Fruit fly (Drosophila melanogaster) whole organism, embryonic: Measurements from ENCODE around the gene qm.

ENCODE experiments used
- Aef1 ChIP-seq: fragments of 200-800 bp; sonication (Bioruptor generic); IDR thresholded peaks from 3 replicates; pipeline ENCODE4 v1.3.6; 2022; ENCODE audit warnings: missing biosample characterization, missing genetic modification characterization
- Awh ChIP-seq: fragments of 200-800 bp; sonication (Bioruptor generic); IDR thresholded peaks from 2 replicates; pipeline ENCODE4, ENCODE4 v1.3.6; 2022; ENCODE audit warnings: missing biosample characterization, missing genetic modification characterization
- BtbVII ChIP-seq: fragments of 200-800 bp; sonication (Bioruptor generic); optimal IDR thresholded peaks from 3 replicates; lab custom pipeline; 2017; ENCODE audit warnings: missing biosample characterization, mild to moderate bottlenecking, missing genetic modification characterization
- CG10209 ChIP-seq: fragments of 200-800 bp; sonication (Bioruptor generic); optimal IDR thresholded peaks from 3 replicates; lab custom pipeline; 2017; ENCODE audit warnings: missing biosample characterization, mild to moderate bottlenecking, missing genetic modification characterization, missing genetic modification reagents
- CG10274 ChIP-seq: fragments of 200-800 bp; sonication (Bioruptor generic); optimal IDR thresholded peaks from 3 replicates; lab custom pipeline; 2017; ENCODE audit warnings: missing biosample characterization, mild to moderate bottlenecking, missing genetic modification characterization
- CG10321 ChIP-seq: fragments of 200-800 bp; sonication (Bioruptor generic); IDR thresholded peaks from 2 replicates; pipeline ENCODE4 v1.3.6; 2022; ENCODE audit warnings: missing biosample characterization, missing genetic modification characterization
- CG10366 ChIP-seq: fragments of 200-800 bp; sonication (Bioruptor generic); IDR thresholded peaks from 2 replicates; pipeline ENCODE4 v1.3.6; 2022; ENCODE audit warnings: missing biosample characterization, missing genetic modification characterization
- CG10431 ChIP-seq: fragments of 200-800 bp; sonication (Bioruptor generic); optimal IDR thresholded peaks from 3 replicates; lab custom pipeline; 2018; ENCODE audit warnings: missing biosample characterization, mild to moderate bottlenecking, missing genetic modification characterization
- CG11504 ChIP-seq: fragments of 200-800 bp; sonication (Bioruptor generic); optimal IDR thresholded peaks from 3 replicates; lab custom pipeline; 2019; ENCODE audit warnings: missing biosample characterization, mild to moderate bottlenecking, missing genetic modification characterization, moderate library complexity
- CG1233 ChIP-seq: fragments of 200-800 bp; sonication (Bioruptor generic); optimal IDR thresholded peaks from 4 replicates; lab custom pipeline; 2018; ENCODE audit warnings: missing biosample characterization, mild to moderate bottlenecking, missing genetic modification characterization
- CG12744 ChIP-seq: fragments of 200-800 bp; sonication (Bioruptor generic); optimal IDR thresholded peaks from 2 replicates; lab custom pipeline; 2016; ENCODE audit warnings: missing biosample characterization, missing genetic modification characterization
- CG12769 ChIP-seq: fragments of 200-800 bp; sonication (Bioruptor generic); optimal IDR thresholded peaks from 2 replicates; lab custom pipeline; 2019; ENCODE audit warnings: missing biosample characterization, mild to moderate bottlenecking, missing genetic modification characterization, moderate library complexity
- CG14050 ChIP-seq: fragments of 200-800 bp; sonication (Bioruptor generic); IDR thresholded peaks from 3 replicates; pipeline ENCODE4 v1.3.6; 2022; ENCODE audit warnings: missing biosample characterization, missing genetic modification characterization
- CG14965 ChIP-seq: fragments of 200-800 bp; sonication (Bioruptor generic); optimal IDR thresholded peaks from 2 replicates; lab custom pipeline; 2016; ENCODE audit warnings: missing biosample characterization, missing genetic modification characterization, borderline replicate concordance
- CG15011 ChIP-seq: fragments of 200-800 bp; sonication (Bioruptor generic); optimal IDR thresholded peaks from 3 replicates; lab custom pipeline; 2018; ENCODE audit warnings: missing biosample characterization, mild to moderate bottlenecking, missing genetic modification characterization
- CG16779 ChIP-seq: fragments of 200-800 bp; sonication (Bioruptor generic); IDR thresholded peaks from 2 replicates; pipeline ENCODE4 v1.3.6; 2022; ENCODE audit warnings: missing biosample characterization, missing genetic modification characterization
- CG2678 ChIP-seq: fragments of 200-800 bp; sonication (Bioruptor generic); optimal IDR thresholded peaks from 3 replicates; lab custom pipeline; 2019; ENCODE audit warnings: missing biosample characterization, mild to moderate bottlenecking, missing genetic modification characterization, moderate library complexity
- CG2712 ChIP-seq: fragments of 200-800 bp; optimal IDR thresholded peaks from 3 replicates; lab custom pipeline; 2019; ENCODE audit warnings: missing biosample characterization, mild to moderate bottlenecking, missing genetic modification characterization, moderate library complexity
- CG32767 ChIP-seq: fragments of 200-800 bp; sonication (Bioruptor generic); IDR thresholded peaks from 2 replicates; pipeline ENCODE4 v1.3.6; 2022; ENCODE audit warnings: missing biosample characterization, missing genetic modification characterization
- CG33213 ChIP-seq: fragments of 200-800 bp; sonication (Bioruptor generic); optimal IDR thresholded peaks from 3 replicates; lab custom pipeline; 2016; ENCODE audit warnings: missing biosample characterization, missing genetic modification characterization
- CG4707 ChIP-seq: fragments of 200-800 bp; sonication (Bioruptor generic); optimal IDR thresholded peaks from 2 replicates; lab custom pipeline; 2018; ENCODE audit warnings: missing biosample characterization, mild to moderate bottlenecking, missing genetic modification characterization, moderate library complexity
- CG6654 ChIP-seq: fragments of 200-800 bp; sonication (Bioruptor generic); optimal IDR thresholded peaks from 2 replicates; lab custom pipeline; 2017; ENCODE audit warnings: missing biosample characterization, mild to moderate bottlenecking, missing genetic modification characterization
- ERR ChIP-seq: fragments of 200-800 bp; sonication (Bioruptor generic); optimal IDR thresholded peaks from 2 replicates; lab custom pipeline; 2016; ENCODE audit warnings: missing biosample characterization, missing genetic modification characterization
- Eip74EF ChIP-seq, 2 experiments: fragments of 200-800 bp in 1 of 2; fragments of >200 bp in 1 of 2; sonication (Bioruptor generic) in 1 of 2; optimal IDR thresholded peaks; 2 replicates each; lab custom pipeline; 2017 to 2019; ENCODE audit warnings: missing biosample characterization in 2 of 2, missing genetic modification characterization in 2 of 2, mild to moderate bottlenecking in 1 of 2, moderate library complexity in 1 of 2
- HLH3B ChIP-seq: fragments of 200-800 bp; sonication (Bioruptor generic); IDR thresholded peaks from 2 replicates; pipeline ENCODE4 v1.3.6; 2022; ENCODE audit warnings: missing biosample characterization, missing genetic modification characterization
- Hr78 ChIP-seq, 2 experiments: fragments of 200-800 bp in 1 of 2; fragments of >200 bp in 1 of 2; sonication (Bioruptor generic) in 1 of 2; optimal IDR thresholded peaks; 2 replicates each; lab custom pipeline; 2017 to 2019; ENCODE audit warnings: missing biosample characterization in 2 of 2, missing genetic modification characterization in 2 of 2, mild to moderate bottlenecking in 1 of 2, moderate library complexity in 1 of 2
- Meics ChIP-seq: fragments of 200-800 bp; sonication (Bioruptor generic); optimal IDR thresholded peaks from 2 replicates; lab custom pipeline; 2017; ENCODE audit warnings: missing biosample characterization, mild to moderate bottlenecking, missing genetic modification characterization
- Nf-YA ChIP-seq: fragments of 200-800 bp; sonication (Bioruptor generic); IDR thresholded peaks from 2 replicates; pipeline ENCODE4 v1.3.6; 2022; ENCODE audit warnings: missing biosample characterization, missing genetic modification characterization
- PHDP ChIP-seq: fragments of 200-800 bp; sonication (Bioruptor generic); optimal IDR thresholded peaks from 3 replicates; lab custom pipeline; 2018; ENCODE audit warnings: missing biosample characterization, mild to moderate bottlenecking, missing genetic modification characterization, moderate library complexity
- ash1 ChIP-seq: fragments of 200-800 bp; sonication (Bioruptor generic); optimal IDR thresholded peaks from 2 replicates; lab custom pipeline; 2018; ENCODE audit warnings: missing biosample characterization, mild to moderate bottlenecking, missing genetic modification characterization
- bbx ChIP-seq: fragments of 200-800 bp; sonication (Bioruptor generic); IDR thresholded peaks from 2 replicates; pipeline ENCODE4 v1.3.6; 2022; ENCODE audit warnings: missing biosample characterization, missing genetic modification characterization; ENCODE audit not compliant: partially characterized antibody
- br ChIP-seq: fragments of >200 bp; optimal IDR thresholded peaks from 2 replicates; lab custom pipeline; 2017
- corto ChIP-seq: fragments of 200-800 bp; sonication (Bioruptor generic); optimal IDR thresholded peaks from 2 replicates; lab custom pipeline; 2016; ENCODE audit warnings: missing biosample characterization, mild to moderate bottlenecking, missing genetic modification characterization, moderate library complexity
- fru ChIP-seq: fragments of >200 bp; optimal IDR thresholded peaks from 2 replicates; lab custom pipeline; 2017
- jumu ChIP-seq: fragments of 200-800 bp; sonication (Bioruptor generic); optimal IDR thresholded peaks from 3 replicates; lab custom pipeline; 2016; ENCODE audit warnings: missing biosample characterization, missing genetic modification characterization
- kni ChIP-seq: fragments of 200-800 bp; sonication (Bioruptor generic); optimal IDR thresholded peaks from 3 replicates; lab custom pipeline; 2017; ENCODE audit warnings: mild to moderate bottlenecking, missing biosample characterization, missing genetic modification reagents, missing genetic modification characterization
- knrl ChIP-seq: fragments of 200-800 bp; sonication (Bioruptor generic); IDR thresholded peaks from 3 replicates; pipeline ENCODE4 v1.3.6; 2022; ENCODE audit warnings: missing biosample characterization, missing genetic modification characterization; ENCODE audit not compliant: partially characterized antibody
- lov ChIP-seq, 2 experiments: fragments of 200-800 bp in 1 of 2; fragments of >200 bp in 1 of 2; sonication (Bioruptor generic) in 1 of 2; IDR thresholded peaks in 1 of 2; optimal IDR thresholded peaks in 1 of 2; 2 replicates in 1 of 2; 3 replicates in 1 of 2; pipeline versions ENCODE4 v1.3.6 to Lab custom; 2017 to 2022; ENCODE audit warnings: missing biosample characterization in 1 of 2, missing genetic modification characterization in 1 of 2
- nau ChIP-seq: fragments of 200-800 bp; sonication (Bioruptor generic); optimal IDR thresholded peaks from 3 replicates; lab custom pipeline; 2017; ENCODE audit warnings: missing biosample characterization, mild to moderate bottlenecking, missing genetic modification characterization, missing genetic modification reagents
- nom ChIP-seq: fragments of 200-800 bp; sonication (Bioruptor generic); optimal IDR thresholded peaks from 2 replicates; lab custom pipeline; 2017; ENCODE audit warnings: missing biosample characterization, missing genetic modification characterization, mild to moderate bottlenecking, moderate library complexity, missing genetic modification reagents
- onecut ChIP-seq: fragments of 200-800 bp; sonication (Bioruptor generic); IDR thresholded peaks from 2 replicates; pipeline ENCODE4 v1.3.6; 2022; ENCODE audit warnings: missing biosample characterization, missing genetic modification characterization
- pb ChIP-seq: fragments of 200-800 bp; sonication (Bioruptor generic); optimal IDR thresholded peaks from 3 replicates; lab custom pipeline; 2016; ENCODE audit warnings: missing biosample characterization, missing genetic modification characterization
- ro ChIP-seq: fragments of 200-800 bp; sonication (Bioruptor generic); IDR thresholded peaks from 2 replicates; pipeline ENCODE4 v1.3.6; 2022; ENCODE audit warnings: missing biosample characterization, missing genetic modification characterization
- row ChIP-seq: fragments of 200-800 bp; sonication (Bioruptor generic); IDR thresholded peaks from 3 replicates; pipeline ENCODE4 v1.3.6; 2022; ENCODE audit warnings: missing biosample characterization, missing genetic modification characterization
- run ChIP-seq: fragments of 200-800 bp; sonication (Bioruptor generic); optimal IDR thresholded peaks from 3 replicates; lab custom pipeline; 2018; ENCODE audit warnings: missing biosample characterization, mild to moderate bottlenecking, missing genetic modification characterization
- ssp ChIP-seq: fragments of 200-800 bp; sonication (Bioruptor generic); IDR thresholded peaks from 2 replicates; pipeline ENCODE4 v1.3.6; 2022; ENCODE audit warnings: missing biosample characterization, missing genetic modification characterization
- tin ChIP-seq: fragments of 200-800 bp; sonication (Bioruptor generic); optimal IDR thresholded peaks from 3 replicates; lab custom pipeline; 2016; ENCODE audit warnings: missing biosample characterization, missing genetic modification characterization
- tll ChIP-seq, 2 experiments: fragments of 200-800 bp in 1 of 2; fragments of >200 bp in 1 of 2; sonication (Bioruptor generic) in 1 of 2; optimal IDR thresholded peaks; 2 replicates each; lab custom pipeline; 2017 to 2019; ENCODE audit warnings: missing biosample characterization in 2 of 2, missing genetic modification characterization in 2 of 2, mild to moderate bottlenecking in 1 of 2, moderate library complexity in 1 of 2
- tx ChIP-seq: fragments of 200-800 bp; sonication (Bioruptor generic); optimal IDR thresholded peaks from 2 replicates; lab custom pipeline; 2016; ENCODE audit warnings: missing biosample characterization, missing genetic modification characterization

The qm gene

dm6 chr3L:7347984-7348631, at the start of gene qm, which contains the start of gene Srp19 (continued):
- TF ChIP-seq CG16779 (peak; percentile 59; the same call in 1 of the 2 replicates), CG6654 (GFP tag; lab: Kevin White, UChicago) (no peak), ssp (GFP tag; lab: Robert Waterston, UW) (no peak; the same call in none of the 2 replicates), CG10274 (GFP tag; lab: Kevin White, UChicago) (no peak), CG10366 (GFP tag; lab: Robert Waterston, UW) (no peak; the same call in 1 of the 2 replicates), tll (GFP tag; optimal IDR thresholded peaks at IDR 0.05; lab: Kevin White, UChicago) (peak; percentile 6 to 63), BtbVII (GFP tag; lab: Kevin White, UChicago) (peak; percentile 55), CG2678 (tag; lab: Kevin White, UChicago) (peak; percentile 33), Eip74EF (GFP tag; optimal IDR thresholded peaks at IDR 0.05; lab: Kevin White, UChicago) (peak in 1 of 2 experiments; percentile 44), Nf-YA (GFP tag; lab: Robert Waterston, UW) (no peak), tx (GFP tag; lab: Kevin White, UChicago) (peak; percentile 27), br (no peak), CG14050 (no peak), ERR (GFP tag; lab: Kevin White, UChicago) (no peak), corto (no peak), pb (no peak), CG4707 (no peak), knrl (GFP tag; lab: Robert Waterston, UW) (peak; percentile 92), Awh (no peak), jumu (GFP tag; lab: Kevin White, UChicago) (peak; percentile 64), onecut (GFP tag; lab: Robert Waterston, UW) (peak; percentile 44; the same call in 1 of the 2 replicates), row (GFP tag; lab: Robert Waterston, UW) (peak; percentile 89), kni (GFP tag; lab: Kevin White, UChicago) (peak; percentile 53), nom (GFP tag; lab: Kevin White, UChicago) (peak; percentile 65), nau (GFP tag; lab: Kevin White, UChicago) (peak; percentile 29), CG14965 (GFP tag; lab: Kevin White, UChicago) (no peak), Aef1 (peak; percentile 88), CG33213 (no peak), run (no peak), CG2712 (tag; lab: Kevin White, UChicago) (peak; percentile 68), CG10209 (GFP tag; lab: Kevin White, UChicago) (peak; percentile 1), HLH3B (GFP tag; lab: Robert Waterston, UW) (no peak), CG10321 (no peak), PHDP (tag; lab: Kevin White, UChicago) (no peak), CG15011 (no peak), CG32767 (no peak), fru (lab: Kevin White, UChicago) (no peak), CG12769 (tag; lab: Kevin White, UChicago) (peak; percentile 24), bbx (GFP tag; lab: Robert Waterston, UW) (peak; percentile 83), CG12744 (GFP tag; lab: Kevin White, UChicago) (peak; percentile 13), CG1233 (GFP tag; lab: Kevin White, UChicago) (peak; percentile 39), ro (no peak), Meics (GFP tag; lab: Kevin White, UChicago) (peak; percentile 14), CG11504 (tag; lab: Kevin White, UChicago) (no peak), Hr78 (GFP tag; optimal IDR thresholded peaks at IDR 0.05; lab: Kevin White, UChicago) (peak in 1 of 2 experiments; percentile 96), lov (optimal IDR thresholded peaks at IDR 0.05; lab: Kevin White, UChicago) (no peak), lov (GFP tag; IDR thresholded peaks at IDR 0.05; lab: Robert Waterston, UW) (no peak), CG10431 (GFP tag; lab: Kevin White, UChicago) (no peak), ash1 (GFP tag; lab: Kevin White, UChicago) (no peak), tin (peak; percentile 42)
